Fruit fly (Drosophila melanogaster) whole organism, embryonic: ENCODE measurements around the gene CG34282.

Experiments
- Atf6 ChIP-seq: fragments of 200-800 bp; sonication (Bioruptor generic); IDR thresholded peaks from 2 replicates; pipeline ENCODE4 v1.3.6; 2022; ENCODE audit warnings: missing biosample characterization, missing genetic modification characterization
- Bgb ChIP-seq: fragments of 200-800 bp; sonication (Bioruptor generic); IDR thresholded peaks from 2 replicates; pipeline ENCODE4 v1.3.6; 2022; ENCODE audit warnings: missing biosample characterization, missing genetic modification characterization; ENCODE audit not compliant: partially characterized antibody
- CG10147 ChIP-seq: fragments of 200-800 bp; sonication (Bioruptor generic); optimal IDR thresholded peaks from 2 replicates; lab custom pipeline; 2019; ENCODE audit warnings: missing biosample characterization, mild to moderate bottlenecking, missing genetic modification characterization, moderate library complexity
- CG10321 ChIP-seq: fragments of 200-800 bp; sonication (Bioruptor generic); IDR thresholded peaks from 2 replicates; pipeline ENCODE4 v1.3.6; 2022; ENCODE audit warnings: missing biosample characterization, missing genetic modification characterization
- CG11560 ChIP-seq: fragments of 200-800 bp; sonication (Bioruptor generic); IDR thresholded peaks from 3 replicates; pipeline ENCODE4 v1.3.6; 2022; ENCODE audit warnings: missing biosample characterization, missing genetic modification characterization
- CG12299 ChIP-seq: fragments of 200-800 bp; sonication (Bioruptor generic); optimal IDR thresholded peaks from 2 replicates; lab custom pipeline; 2018; ENCODE audit warnings: missing biosample characterization, mild to moderate bottlenecking, missing genetic modification characterization
- CG14965 ChIP-seq: fragments of 200-800 bp; sonication (Bioruptor generic); optimal IDR thresholded peaks from 2 replicates; lab custom pipeline; 2016; ENCODE audit warnings: missing biosample characterization, missing genetic modification characterization, borderline replicate concordance
- CG15696 ChIP-seq: fragments of 200-800 bp; sonication (Bioruptor generic); optimal IDR thresholded peaks from 2 replicates; lab custom pipeline; 2019; ENCODE audit warnings: missing biosample characterization, mild to moderate bottlenecking, missing genetic modification characterization, moderate library complexity
- CG16813 ChIP-seq: fragments of 200-800 bp; sonication (Bioruptor generic); IDR thresholded peaks from 3 replicates; pipeline ENCODE4 v1.3.6; 2022; ENCODE audit warnings: missing biosample characterization, missing genetic modification characterization; ENCODE audit not compliant: partially characterized antibody
- CG17186 ChIP-seq: fragments of 200-800 bp; sonication (Bioruptor generic); optimal IDR thresholded peaks from 3 replicates; lab custom pipeline; 2017; ENCODE audit warnings: missing biosample characterization, missing genetic modification reagents, missing genetic modification characterization
- CG2889 ChIP-seq: fragments of 200-800 bp; sonication (Bioruptor generic); IDR thresholded peaks from 3 replicates; pipeline ENCODE4 v1.3.6; 2022; ENCODE audit warnings: missing biosample characterization, missing genetic modification characterization
- CG30431 ChIP-seq: fragments of 200-800 bp; sonication (Bioruptor generic); optimal IDR thresholded peaks from 2 replicates; lab custom pipeline; 2017; ENCODE audit warnings: missing biosample characterization, missing genetic modification characterization
- CG31365 ChIP-seq: fragments of 200-800 bp; sonication (Bioruptor generic); optimal IDR thresholded peaks from 2 replicates; lab custom pipeline; 2018; ENCODE audit warnings: missing biosample characterization, mild to moderate bottlenecking, missing genetic modification characterization
- CG6654 ChIP-seq: fragments of 200-800 bp; sonication (Bioruptor generic); optimal IDR thresholded peaks from 2 replicates; lab custom pipeline; 2017; ENCODE audit warnings: missing biosample characterization, mild to moderate bottlenecking, missing genetic modification characterization
- CG6683 ChIP-seq: fragments of 200-800 bp; sonication (Bioruptor generic); optimal IDR thresholded peaks from 2 replicates; lab custom pipeline; 2017; ENCODE audit warnings: missing biosample characterization, mild to moderate bottlenecking, missing genetic modification characterization, missing genetic modification reagents
- CG9437 ChIP-seq: fragments of 200-800 bp; sonication (Bioruptor generic); optimal IDR thresholded peaks from 2 replicates; lab custom pipeline; 2018; ENCODE audit warnings: missing biosample characterization, mild to moderate bottlenecking, missing genetic modification characterization
- Chrac-16 ChIP-seq: fragments of 200-800 bp; sonication (Bioruptor generic); optimal IDR thresholded peaks from 3 replicates; lab custom pipeline; 2016; ENCODE audit warnings: missing biosample characterization, missing genetic modification characterization
- Dip2 ChIP-seq: fragments of 200-800 bp; sonication (Bioruptor generic); IDR thresholded peaks from 2 replicates; pipeline ENCODE4 v1.3.6; 2022; ENCODE audit warnings: missing biosample characterization, missing genetic modification characterization
- Dll ChIP-seq: fragments of 200-800 bp; sonication (Bioruptor generic); IDR thresholded peaks from 4 replicates; pipeline ENCODE4 v1.3.6; 2022; ENCODE audit warnings: missing biosample characterization, missing genetic modification characterization; ENCODE audit not compliant: partially characterized antibody
- HLH54F ChIP-seq: fragments of 200-800 bp; sonication (Bioruptor generic); optimal IDR thresholded peaks from 3 replicates; lab custom pipeline; 2016; ENCODE audit warnings: missing biosample characterization, missing genetic modification characterization
- Hand ChIP-seq: fragments of 200-800 bp; sonication (Bioruptor generic); optimal IDR thresholded peaks from 2 replicates; lab custom pipeline; 2017; ENCODE audit warnings: mild to moderate bottlenecking, missing biosample characterization, missing genetic modification reagents, missing genetic modification characterization
- Hey ChIP-seq: fragments of 200-800 bp; sonication (Bioruptor generic); optimal IDR thresholded peaks from 3 replicates; lab custom pipeline; 2018; ENCODE audit warnings: missing biosample characterization, mild to moderate bottlenecking, missing genetic modification characterization
- Hmx ChIP-seq: fragments of 200-800 bp; sonication (Bioruptor generic); optimal IDR thresholded peaks from 2 replicates; lab custom pipeline; 2016; ENCODE audit warnings: missing biosample characterization, missing genetic modification characterization
- Hr39 ChIP-seq: fragments of >200 bp; optimal IDR thresholded peaks from 2 replicates; lab custom pipeline; 2017
- MBD-R2 ChIP-seq: fragments of 200-800 bp; sonication (Bioruptor generic); IDR thresholded peaks from 2 replicates; pipeline ENCODE4 v1.3.6; 2022; ENCODE audit warnings: missing biosample characterization, missing genetic modification characterization
- MTF-1 ChIP-seq: fragments of 200-800 bp; sonication (Bioruptor generic); optimal IDR thresholded peaks from 2 replicates; lab custom pipeline; 2018; ENCODE audit warnings: missing biosample characterization, mild to moderate bottlenecking, missing genetic modification characterization, borderline replicate concordance
- Max ChIP-seq: fragments of 200-800 bp; sonication (Bioruptor generic); optimal IDR thresholded peaks from 2 replicates; lab custom pipeline; 2016; ENCODE audit warnings: missing biosample characterization, mild to moderate bottlenecking, missing genetic modification characterization
- Med ChIP-seq: fragments of 200-800 bp; sonication (Bioruptor generic); peaks from one replicate; lab custom pipeline; 2016; ENCODE audit warnings: missing biosample characterization, missing genetic modification characterization, mild to moderate bottlenecking, inconsistent platforms, moderate library complexity
- Mrtf ChIP-seq: fragments of 200-800 bp; sonication (Bioruptor generic); IDR thresholded peaks from 3 replicates; pipeline ENCODE4 v1.3.6; 2022; ENCODE audit warnings: missing biosample characterization, missing genetic modification characterization
- Nf-YB ChIP-seq: fragments of 200-800 bp; sonication (Bioruptor generic); optimal IDR thresholded peaks from 3 replicates; lab custom pipeline; 2019; ENCODE audit warnings: missing biosample characterization, mild to moderate bottlenecking, missing genetic modification characterization, moderate library complexity
- Optix ChIP-seq: fragments of 200-800 bp; sonication (Bioruptor generic); IDR thresholded peaks from 3 replicates; pipeline ENCODE4 v1.3.6; 2022; ENCODE audit warnings: missing biosample characterization, missing genetic modification characterization
- Pdp1 ChIP-seq, 2 experiments: fragments of 200-800 bp; sonication (Bioruptor generic); optimal IDR thresholded peaks; 3 replicates each; lab custom pipeline; 2016; ENCODE audit warnings: missing biosample characterization in 2 of 2, missing genetic modification characterization in 2 of 2, mild to moderate bottlenecking in 1 of 2, moderate library complexity in 1 of 2
- Sry-δ ChIP-seq: fragments of 200-800 bp; sonication (Bioruptor generic); optimal IDR thresholded peaks from 2 replicates; lab custom pipeline; 2016; ENCODE audit warnings: missing biosample characterization, missing genetic modification characterization
- Tbp ChIP-seq: fragments of >200 bp; optimal IDR thresholded peaks from 2 replicates; lab custom pipeline; 2018; ENCODE audit warnings: missing biosample characterization, missing genetic modification characterization
- ase ChIP-seq: fragments of 200-800 bp; sonication (Bioruptor generic); IDR thresholded peaks from 3 replicates; pipeline ENCODE4 v1.3.6; 2022; ENCODE audit warnings: missing biosample characterization, missing genetic modification characterization
- crc ChIP-seq: fragments of 200-800 bp; sonication (Bioruptor generic); optimal IDR thresholded peaks from 2 replicates; lab custom pipeline; 2016; ENCODE audit warnings: missing biosample characterization, missing genetic modification characterization
- dimm ChIP-seq: fragments of 200-800 bp; sonication (Bioruptor generic); IDR thresholded peaks from 2 replicates; pipeline ENCODE4 v1.3.6; 2022; ENCODE audit warnings: missing biosample characterization, missing genetic modification characterization
- gce ChIP-seq: fragments of 200-800 bp; sonication (Bioruptor generic); IDR thresholded peaks from 3 replicates; pipeline ENCODE4 v1.3.6; 2022; ENCODE audit warnings: missing biosample characterization, missing genetic modification characterization
- gro ChIP-seq: fragments of 200-800 bp; sonication (Bioruptor generic); optimal IDR thresholded peaks from 2 replicates; lab custom pipeline; 2016; ENCODE audit warnings: missing biosample characterization, missing genetic modification characterization
- ham ChIP-seq: fragments of 200-800 bp; sonication (Bioruptor generic); IDR thresholded peaks from 2 replicates; pipeline ENCODE4 v1.3.6; 2022; ENCODE audit warnings: missing biosample characterization, missing genetic modification characterization
- her ChIP-seq: fragments of 200-800 bp; sonication (Bioruptor generic); optimal IDR thresholded peaks from 2 replicates; lab custom pipeline; 2016; ENCODE audit warnings: missing biosample characterization, missing genetic modification characterization
- insv ChIP-seq, 2 experiments: fragments of 200-800 bp; sonication (Bioruptor generic); optimal IDR thresholded peaks; 3 replicates each; lab custom pipeline; 2016 to 2018; ENCODE audit warnings: missing biosample characterization in 2 of 2, missing genetic modification characterization in 2 of 2
- luna ChIP-seq: fragments of 200-800 bp; sonication (Bioruptor generic); optimal IDR thresholded peaks from 2 replicates; lab custom pipeline; 2016; ENCODE audit warnings: missing biosample characterization, missing genetic modification characterization
- pros ChIP-seq: fragments of 200-800 bp; sonication (Bioruptor generic); optimal IDR thresholded peaks from 3 replicates; lab custom pipeline; 2019; ENCODE audit warnings: missing biosample characterization, mild to moderate bottlenecking, missing genetic modification characterization, moderate library complexity
- pum ChIP-seq: fragments of 200-800 bp; sonication (Bioruptor generic); optimal IDR thresholded peaks from 2 replicates; lab custom pipeline; 2016; ENCODE audit warnings: missing biosample characterization, missing genetic modification characterization
- repo ChIP-seq: fragments of 200-800 bp; sonication (Bioruptor generic); optimal IDR thresholded peaks from 2 replicates; lab custom pipeline; 2016; ENCODE audit warnings: missing biosample characterization, missing genetic modification characterization
- rib ChIP-seq: fragments of 200-800 bp; sonication (Bioruptor generic); IDR thresholded peaks from 2 replicates; pipeline ENCODE4 v1.3.6; 2022; ENCODE audit warnings: missing biosample characterization, missing genetic modification characterization
- trem ChIP-seq: fragments of 200-800 bp; optimal IDR thresholded peaks from 3 replicates; lab custom pipeline; 2019; ENCODE audit warnings: missing biosample characterization, mild to moderate bottlenecking, missing genetic modification characterization, moderate library complexity
- tx ChIP-seq: fragments of 200-800 bp; sonication (Bioruptor generic); optimal IDR thresholded peaks from 2 replicates; lab custom pipeline; 2016; ENCODE audit warnings: missing biosample characterization, missing genetic modification characterization
- z ChIP-seq: fragments of 200-800 bp; sonication (Bioruptor generic); IDR thresholded peaks from 3 replicates; pipeline ENCODE4 v1.3.6; 2022; ENCODE audit warnings: missing biosample characterization, missing genetic modification characterization

Gene CG34282

DNA sequence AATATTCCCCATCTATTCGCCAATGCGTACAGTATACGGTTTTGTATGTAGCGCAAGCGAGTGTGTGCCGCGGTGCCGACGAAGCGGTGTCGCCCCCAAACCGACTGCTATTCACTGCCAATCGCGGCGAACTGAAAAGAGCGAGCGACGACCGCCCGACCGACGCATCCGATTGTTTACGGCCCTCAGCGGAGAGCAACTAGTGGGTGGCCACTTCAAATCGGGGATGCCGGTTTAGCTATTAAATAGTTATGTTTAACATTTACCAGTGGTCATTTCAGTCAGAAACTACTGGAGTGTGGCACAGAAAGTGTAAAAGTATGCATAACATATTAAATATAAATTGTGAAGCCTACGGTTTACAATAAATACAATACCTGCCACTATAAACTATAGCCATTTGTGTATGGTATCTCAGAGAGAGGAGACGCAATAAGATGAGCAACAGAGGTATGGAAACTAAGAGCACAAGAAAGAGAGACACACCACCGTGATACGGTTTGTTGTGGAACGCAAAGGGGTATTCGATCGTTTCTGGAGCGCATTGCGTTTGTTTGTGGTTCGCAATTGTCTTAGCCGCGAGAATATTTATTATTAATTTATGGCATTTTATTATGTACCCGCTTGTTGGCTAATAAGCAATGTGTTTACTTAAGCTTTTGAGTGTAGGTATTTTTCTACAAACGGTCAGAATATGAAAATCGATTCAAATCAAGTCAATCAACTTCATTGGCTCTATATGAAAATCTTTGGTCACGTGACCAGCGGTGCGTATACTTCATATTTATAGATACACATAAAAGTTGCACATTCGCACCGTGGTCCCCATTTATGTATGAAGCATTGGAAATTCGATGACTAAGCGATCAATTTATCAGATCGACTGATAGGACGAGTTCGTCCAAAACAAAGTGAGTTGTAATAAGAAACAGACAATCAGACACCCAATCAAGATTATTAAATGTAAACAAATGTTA, 45.2 kb downstream of the CG34282 start (continued):
- TF ChIP-seq Med (GFP tag; lab: Kevin White, UChicago) (peak; percentile 83), luna (GFP tag; lab: Kevin White, UChicago) (no peak), CG9437 (GFP tag; lab: Kevin White, UChicago) (no peak), Tbp (no peak), ham (GFP tag; lab: Robert Waterston, UW) (no peak), CG11560 (tag; lab: Robert Waterston, UW) (no peak), pros (GFP tag; lab: Kevin White, UChicago) (peak; percentile 27), Nf-YB (GFP tag; lab: Kevin White, UChicago) (peak; percentile 52), Dll (GFP tag; lab: Robert Waterston, UW) (peak; percentile 51; the same call in 3 of the 4 replicates), Hr39 (lab: Kevin White, UChicago) (no peak), CG12299 (tag; lab: Kevin White, UChicago) (no peak), dimm (GFP tag; lab: Robert Waterston, UW) (no peak), her (no peak), gro (no peak), Chrac-16 (GFP tag; lab: Kevin White, UChicago) (no peak), CG6683 (no peak), CG2889 (GFP tag; lab: Robert Waterston, UW) (no peak), CG17186 (GFP tag; lab: Kevin White, UChicago) (no peak), rib (peak; percentile 43; the same call in 1 of the 2 replicates), Optix (GFP tag; lab: Robert Waterston, UW) (no peak), Hand (GFP tag; lab: Kevin White, UChicago) (no peak), MBD-R2 (GFP tag; lab: Robert Waterston, UW) (peak; percentile 11; the same call in 1 of the 2 replicates), trem (tag; lab: Kevin White, UChicago) (no peak), z (GFP tag; lab: Robert Waterston, UW) (peak; percentile 23; the same call in 1 of the 3 replicates), gce (GFP tag; lab: Robert Waterston, UW) (no peak), CG14965 (GFP tag; lab: Kevin White, UChicago) (no peak), CG6654 (no peak), repo (no peak), Mrtf (no peak), Dip2 (no peak), Bgb (GFP tag; lab: Robert Waterston, UW) (peak; percentile 62), HLH54F (GFP tag; lab: Kevin White, UChicago) (no peak), CG15696 (tag; lab: Kevin White, UChicago) (no peak), CG31365 (tag; lab: Kevin White, UChicago) (no peak), Max (GFP tag; lab: Kevin White, UChicago) (no peak), pum (GFP tag; lab: Kevin White, UChicago) (no peak), Hmx (no peak), crc (GFP tag; lab: Kevin White, UChicago) (no peak), Pdp1 (GFP tag; optimal IDR thresholded peaks at IDR 0.05; lab: Kevin White, UChicago) (no peak), CG10321 (no peak; the same call in 1 of the 2 replicates), tx (GFP tag; lab: Kevin White, UChicago) (no peak), ase (no peak), Hey (no peak), CG16813 (GFP tag; lab: Robert Waterston, UW) (no peak), CG10147 (GFP tag; lab: Kevin White, UChicago) (peak; percentile 33), Sry-δ (GFP tag; lab: Kevin White, UChicago) (peak; percentile 11), insv (GFP tag; optimal IDR thresholded peaks at IDR 0.05; lab: Kevin White, UChicago) (no peak), CG30431 (GFP tag; lab: Kevin White, UChicago) (no peak), MTF-1 (GFP tag; lab: Kevin White, UChicago) (no peak), Atf6 (GFP tag; lab: Robert Waterston, UW) (no peak)
